Worm (Caenorhabditis elegans) whole organism, L4/young adult: ENCODE data around the gene srlf-14.

Source experiments
- W03F9.2 ChIP-seq: fragments of 150-350 bp; optimal IDR thresholded peaks from 2 replicates; lab custom pipeline; 2014; ENCODE audit warnings: missing biosample characterization, missing genetic modification characterization
- dao-5 ChIP-seq: sonication (generic microtip); optimal IDR thresholded peaks from 2 replicates; lab custom pipeline; 2016; ENCODE audit warnings: missing genotype, missing genetic modification characterization, moderate library complexity, missing compliant biosample characterization
- him-1 ChIP-seq: sonication (generic microtip); optimal IDR thresholded peaks from 2 replicates; lab custom pipeline; 2016; ENCODE audit warnings: missing genotype, missing genetic modification reagents, missing genetic modification characterization, missing compliant biosample characterization

ce11 chrIV:10904282-10904681 is 10.1 kb upstream of the srlf-14 start, which contains the start of gene ZK596.3:
- no peak for TF ChIP-seq him-1 (tag; lab: Kevin White, UChicago)
- no peak for TF ChIP-seq W03F9.2 (tag; lab: Kevin White, UChicago)
- TF ChIP-seq dao-5 (tag; lab: Kevin White, UChicago): no peak
